Worm (Caenorhabditis elegans): Measurements from ENCODE around the gene sgnh-1.

- TF ChIP-seq ref-1 (GFP tag; conservative IDR thresholded peaks at IDR 0.05) (no peak), flt-1 (GFP tag; IDR thresholded peaks at IDR 0.05) (no peak), cog-1 (tag; optimal IDR thresholded peaks at IDR 0.05) (no peak), ztf-29 (GFP tag; IDR thresholded peaks at IDR 0.05) (no peak), klf-2 (GFP tag; conservative IDR thresholded peaks at IDR 0.05) (no peak), med-1 (GFP tag; optimal IDR thresholded peaks at IDR 0.05; ENCODE audit: insufficient read depth) (no peak), T22C8.4 (GFP tag; IDR thresholded peaks at IDR 0.05) (no peak), tab-1 (GFP tag; IDR thresholded peaks at IDR 0.05) (no peak), ztf-23 (GFP tag; IDR thresholded peaks at IDR 0.05) (no peak)
These were observed 33.5 kb upstream of the sgnh-1 start, which contains the start of gene Y17G9A.2 for ce11 chrIV:4856195-4856594.
